Fruit fly (Drosophila melanogaster) whole organism, adult: ENCODE data around the gene CG6567.

Experiments used
- CG11617 ChIP-seq: fragments of 200-800 bp; sonication (Bioruptor generic); optimal IDR thresholded peaks from 2 replicates; lab custom pipeline; 2017; ENCODE audit warnings: mild to moderate bottlenecking, missing biosample characterization, missing genetic modification reagents, missing genetic modification characterization
- CG12768 ChIP-seq: fragments of 200-800 bp; sonication (Bioruptor generic); optimal IDR thresholded peaks from 2 replicates; lab custom pipeline; 2017; ENCODE audit warnings: missing biosample characterization, missing genetic modification characterization, mild to moderate bottlenecking, moderate library complexity, missing genetic modification reagents
- CG14711 ChIP-seq: fragments of 200-800 bp; sonication (Bioruptor generic); optimal IDR thresholded peaks from 2 replicates; lab custom pipeline; 2018; ENCODE audit warnings: missing biosample characterization, mild to moderate bottlenecking, missing genetic modification characterization, moderate library complexity
- CG1620 ChIP-seq: fragments of 200-800 bp; sonication (Bioruptor generic); optimal IDR thresholded peaks from 2 replicates; lab custom pipeline; 2016; ENCODE audit warnings: missing biosample characterization, missing genetic modification characterization
- CG33017 ChIP-seq: fragments of 200-800 bp; sonication (Bioruptor generic); optimal IDR thresholded peaks from 2 replicates; lab custom pipeline; 2018; ENCODE audit warnings: missing biosample characterization, mild to moderate bottlenecking, missing genetic modification characterization, moderate library complexity
- CG5204 ChIP-seq: fragments of 200-800 bp; sonication (Bioruptor generic); optimal IDR thresholded peaks from 2 replicates; lab custom pipeline; 2016; ENCODE audit warnings: missing biosample characterization, missing genetic modification characterization
- CG7045 ChIP-seq: fragments of 200-800 bp; sonication (Bioruptor generic); optimal IDR thresholded peaks from 2 replicates; lab custom pipeline; 2017; ENCODE audit warnings: missing biosample characterization, mild to moderate bottlenecking, missing genetic modification characterization
- CG7101 ChIP-seq: fragments of 200-800 bp; sonication (Bioruptor generic); optimal IDR thresholded peaks from 2 replicates; lab custom pipeline; 2018; ENCODE audit warnings: missing biosample characterization, mild to moderate bottlenecking, missing genetic modification characterization, moderate library complexity
- Clk ChIP-seq: fragments of 200-800 bp; sonication (Bioruptor generic); optimal IDR thresholded peaks from 2 replicates; lab custom pipeline; 2017; ENCODE audit warnings: missing biosample characterization, missing genetic modification characterization
- Crg-1 ChIP-seq: fragments of 200-800 bp; sonication (Bioruptor generic); optimal IDR thresholded peaks from 2 replicates; lab custom pipeline; 2016; ENCODE audit warnings: missing biosample characterization, missing genetic modification characterization
- Hr96 ChIP-seq: fragments of 200-800 bp; sonication (Bioruptor generic); optimal IDR thresholded peaks from 2 replicates; lab custom pipeline; 2016; ENCODE audit warnings: missing biosample characterization, missing genetic modification characterization
- Mnt ChIP-seq: fragments of 200-800 bp; sonication (Bioruptor generic); optimal IDR thresholded peaks from 2 replicates; lab custom pipeline; 2016; ENCODE audit warnings: missing biosample characterization, mild to moderate bottlenecking, missing genetic modification characterization
- bab1 ChIP-seq: fragments of 200-800 bp; sonication (Bioruptor generic); optimal IDR thresholded peaks from 3 replicates; lab custom pipeline; 2019; ENCODE audit warnings: missing biosample characterization, mild to moderate bottlenecking, missing genetic modification characterization, moderate library complexity
- cic ChIP-seq: fragments of 200-800 bp; sonication (Bioruptor generic); optimal IDR thresholded peaks from 2 replicates; lab custom pipeline; 2017; ENCODE audit warnings: missing biosample characterization, mild to moderate bottlenecking, missing genetic modification characterization, moderate library complexity
- cnc ChIP-seq, 2 experiments: fragments of >200 bp; optimal IDR thresholded peaks; 2 replicates each; lab custom pipeline; 2017
- kay ChIP-seq: fragments of 200-800 bp; sonication (Bioruptor generic); peaks from one replicate; lab custom pipeline; 2016; ENCODE audit warnings: missing biosample characterization, missing genetic modification characterization, borderline replicate concordance
- ovo ChIP-seq: fragments of 200-800 bp; sonication (Bioruptor generic); optimal IDR thresholded peaks from 2 replicates; lab custom pipeline; 2016; ENCODE audit warnings: missing biosample characterization, missing genetic modification characterization
- pad ChIP-seq: fragments of 200-800 bp; sonication (Bioruptor generic); optimal IDR thresholded peaks from 3 replicates; lab custom pipeline; 2017; ENCODE audit warnings: missing biosample characterization, missing genetic modification characterization, mild to moderate bottlenecking, moderate library complexity, missing genetic modification reagents
- tj ChIP-seq: fragments of 200-800 bp; sonication (Bioruptor generic); optimal IDR thresholded peaks from 3 replicates; lab custom pipeline; 2017; ENCODE audit warnings: missing biosample characterization, mild to moderate bottlenecking, missing genetic modification characterization, moderate library complexity
- toe ChIP-seq: fragments of 200-800 bp; sonication (Bioruptor generic); optimal IDR thresholded peaks from 2 replicates; lab custom pipeline; 2016; ENCODE audit warnings: missing biosample characterization, missing genetic modification characterization

The CG6567 gene

DNA sequence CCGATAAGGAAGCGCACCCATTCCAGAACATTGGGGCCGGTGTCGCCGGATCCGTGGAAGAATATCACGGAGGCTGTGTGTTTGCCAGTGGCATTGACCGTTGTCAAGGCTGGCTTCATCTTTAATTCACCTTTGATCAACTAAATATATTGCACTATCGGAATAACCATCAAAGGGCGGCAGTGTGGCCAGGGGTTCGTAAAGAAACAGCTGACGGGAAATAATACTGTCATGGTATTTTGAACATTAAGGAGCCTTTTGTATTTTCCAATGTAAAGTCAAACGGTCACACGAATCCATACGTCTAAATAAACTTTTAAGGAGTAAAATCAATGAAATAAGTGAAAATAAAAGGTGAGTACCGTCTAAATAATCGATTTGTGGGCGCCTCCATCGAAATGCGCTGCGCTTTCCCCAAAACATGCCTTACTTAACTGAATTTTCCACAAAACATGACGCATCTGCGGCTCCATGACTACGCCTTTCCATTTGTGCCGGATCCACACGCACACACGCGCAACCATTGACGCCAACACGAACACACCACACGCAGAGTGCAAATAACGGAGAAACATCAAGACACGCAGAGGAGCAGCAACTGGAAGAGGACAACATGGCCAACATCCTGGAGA is at the start of gene CG6567, which contains the start of gene CG4511:
Gene CG6567 (minus strand): TSS at position 209 of the 632 bp plus-strand sequence.
Gene CG4511 (plus strand): TSS at position 259 of the 632 bp plus-strand sequence.
- no peak for TF ChIP-seq CG14711 (tag; lab: Kevin White, UChicago)
- TF ChIP-seq CG33017 (tag; lab: Kevin White, UChicago), result no peak
- TF ChIP-seq Clk, result no peak
- no peak for TF ChIP-seq Crg-1
- TF ChIP-seq CG12768, result peak; percentile 74
- peak; percentile 29 for TF ChIP-seq Mnt (GFP tag; lab: Kevin White, UChicago)
- TF ChIP-seq CG11617, result peak; percentile 51
- TF ChIP-seq ovo (GFP tag; lab: Kevin White, UChicago), result no peak
- TF ChIP-seq CG7045 (GFP tag; lab: Kevin White, UChicago), result no peak
- TF ChIP-seq toe, result no peak
- TF ChIP-seq Hr96 (GFP tag; lab: Kevin White, UChicago), result no peak
- peak; percentile 5 for TF ChIP-seq CG7101
- peak; percentile 83 for TF ChIP-seq pad
- TF ChIP-seq tj (GFP tag; lab: Kevin White, UChicago), result peak; percentile 28
- TF ChIP-seq cic (GFP tag; lab: Kevin White, UChicago), result peak; percentile 17
- no peak for TF ChIP-seq CG1620
- no peak for TF ChIP-seq CG5204
- TF ChIP-seq kay (GFP tag; lab: Kevin White, UChicago), result no peak
- peak; percentile 7 for TF ChIP-seq bab1
- TF ChIP-seq cnc (optimal IDR thresholded peaks at IDR 0.05; lab: Kevin White, UChicago), result peak in 1 of 2 experiments; percentile 43

DNA sequence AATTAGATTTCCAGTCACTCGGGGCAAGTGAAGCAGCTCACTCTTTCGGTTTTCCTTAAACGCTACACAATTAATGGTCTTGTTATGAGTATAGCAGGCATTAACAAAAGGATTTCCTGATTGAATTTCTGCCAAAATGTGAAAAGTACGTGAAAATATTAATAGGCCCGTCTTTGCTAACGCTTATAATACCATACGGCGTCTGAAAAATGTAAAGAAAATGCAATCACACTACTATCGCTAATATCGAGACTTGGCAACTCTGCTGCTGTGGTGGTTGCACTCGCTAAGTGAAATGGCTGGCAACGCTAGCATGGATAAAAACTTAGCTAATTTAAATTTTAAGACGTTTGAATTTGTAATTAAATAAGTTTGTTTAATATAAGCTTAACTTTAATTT is 39.1 kb upstream of the CG6567 start, which contains the start of gene CG6621:
Gene CG6621 (minus strand): TSS at position 205 of the 400 bp plus-strand sequence.
- TF ChIP-seq ovo (GFP tag; lab: Kevin White, UChicago) (no peak), bab1 (peak; percentile 7), Mnt (GFP tag; lab: Kevin White, UChicago) (peak; percentile 4), CG14711 (tag; lab: Kevin White, UChicago) (peak; percentile 93), pad (peak; percentile 2)

DNA sequence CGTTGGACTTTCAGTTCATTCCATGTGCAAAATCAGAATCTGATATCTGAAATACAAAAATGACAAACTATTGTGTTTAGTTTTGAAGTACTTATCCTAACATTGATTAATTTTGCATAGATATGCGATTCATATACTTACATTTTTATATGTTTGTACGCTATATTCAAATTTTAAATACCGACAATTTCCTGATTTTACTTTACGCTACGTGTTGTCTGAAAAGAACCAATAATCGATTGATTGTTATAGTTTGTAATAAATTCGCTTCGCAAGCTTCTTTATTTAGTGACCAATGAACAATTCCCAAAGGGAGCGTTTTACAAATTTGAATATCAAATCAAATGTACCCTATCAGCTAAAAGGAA is 35.3 kb upstream of the CG6567 start, which contains the start of gene Ak3:
Gene Ak3 (minus strand): TSS at position 69 of the 368 bp plus-strand sequence.
- no peak for TF ChIP-seq tj (GFP tag; lab: Kevin White, UChicago)
- no peak for TF ChIP-seq CG7045 (GFP tag; lab: Kevin White, UChicago)
- TF ChIP-seq toe, result no peak
- no peak for TF ChIP-seq kay (GFP tag; lab: Kevin White, UChicago)
- TF ChIP-seq CG14711 (tag; lab: Kevin White, UChicago), result no peak
- TF ChIP-seq pad, result no peak
- TF ChIP-seq CG12768, result no peak
- no peak for TF ChIP-seq Hr96 (GFP tag; lab: Kevin White, UChicago)
- TF ChIP-seq CG5204, result no peak
- TF ChIP-seq cnc (optimal IDR thresholded peaks at IDR 0.05; lab: Kevin White, UChicago), result no peak
- TF ChIP-seq CG33017 (tag; lab: Kevin White, UChicago), result no peak
- TF ChIP-seq Clk, result no peak
- no peak for TF ChIP-seq CG11617
- TF ChIP-seq Mnt (GFP tag; lab: Kevin White, UChicago), result no peak
- no peak for TF ChIP-seq Crg-1
- no peak for TF ChIP-seq CG7101

DNA sequence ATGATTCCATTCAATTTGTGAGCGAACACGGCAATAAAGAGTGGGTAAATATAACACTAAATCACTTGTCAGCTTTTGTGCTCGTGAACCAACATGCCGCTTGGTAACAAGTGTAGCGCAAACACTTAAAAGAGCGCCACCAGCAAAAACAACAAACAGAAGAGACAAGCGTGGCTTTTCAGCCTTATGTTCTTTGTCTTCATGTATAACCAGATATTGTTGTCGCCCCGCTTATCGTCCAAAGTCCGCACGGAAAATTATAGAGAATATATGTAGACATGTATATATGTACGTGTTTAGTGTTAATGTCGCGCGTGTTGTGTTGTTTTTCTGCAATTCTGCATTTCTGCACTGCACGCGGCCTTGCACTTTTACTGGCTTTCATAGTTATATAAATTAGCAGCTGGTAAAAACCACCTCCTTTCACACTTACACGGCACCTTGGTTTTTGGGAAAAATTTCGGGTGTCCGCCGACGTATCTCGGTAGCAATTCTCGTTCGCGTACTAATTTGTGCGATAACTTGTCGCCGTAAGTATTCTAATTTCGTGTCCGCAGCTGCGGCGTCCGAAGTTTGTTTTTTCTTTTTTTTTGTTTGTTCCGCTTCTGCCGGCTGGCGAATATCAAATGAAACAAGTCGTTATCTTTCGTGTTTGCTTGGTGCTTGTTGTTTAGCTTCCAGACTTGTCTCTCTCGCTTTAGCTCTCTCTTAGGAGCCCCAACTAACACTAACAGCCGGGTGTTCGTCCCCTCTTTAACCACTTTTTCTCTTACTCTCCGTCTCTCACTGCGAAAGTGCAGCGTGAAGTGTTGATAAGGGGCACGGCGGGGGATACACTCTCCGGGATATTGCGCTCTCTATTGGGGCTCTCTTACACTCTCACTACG is 34.6 kb upstream of the CG6567 start:
- TF ChIP-seq toe, result peak; percentile 25
- TF ChIP-seq ovo (GFP tag; lab: Kevin White, UChicago), result no peak
- no peak for TF ChIP-seq cnc (optimal IDR thresholded peaks at IDR 0.05; lab: Kevin White, UChicago)
- no peak for TF ChIP-seq kay (GFP tag; lab: Kevin White, UChicago)
- TF ChIP-seq tj (GFP tag; lab: Kevin White, UChicago), result peak; percentile 95
- TF ChIP-seq Hr96 (GFP tag; lab: Kevin White, UChicago), result no peak
- TF ChIP-seq CG33017 (tag; lab: Kevin White, UChicago), result peak; percentile 50
- TF ChIP-seq CG7101, result peak; percentile 12
- TF ChIP-seq pad, result peak; percentile 53
- TF ChIP-seq Crg-1, result no peak
- no peak for TF ChIP-seq CG5204
- peak; percentile 42 for TF ChIP-seq bab1
- peak; percentile 56 for TF ChIP-seq Clk
- peak; percentile 73 for TF ChIP-seq CG12768
- TF ChIP-seq CG1620, result no peak
- peak; percentile 60 for TF ChIP-seq cic (GFP tag; lab: Kevin White, UChicago)
- peak; percentile 30 for TF ChIP-seq CG14711 (tag; lab: Kevin White, UChicago)
- peak; percentile 71 for TF ChIP-seq Mnt (GFP tag; lab: Kevin White, UChicago)
- peak; percentile 38 for TF ChIP-seq CG11617
- TF ChIP-seq CG7045 (GFP tag; lab: Kevin White, UChicago), result peak; percentile 6

DNA sequence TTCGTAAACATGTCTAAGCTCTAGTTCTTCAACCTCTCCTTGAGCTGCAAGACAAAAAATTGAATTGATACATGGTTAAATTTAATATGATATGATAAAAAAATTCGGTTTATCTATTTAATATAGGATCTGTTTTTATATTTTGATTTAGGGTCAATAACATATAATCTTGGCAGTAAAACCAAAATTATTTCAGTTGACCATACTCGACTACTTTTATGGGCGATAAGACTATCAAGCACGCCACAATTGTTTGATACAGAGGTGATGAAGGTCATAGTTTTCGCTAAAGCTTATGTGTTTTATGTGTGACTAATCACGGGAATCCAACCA is 34.0 kb upstream of the CG6567 start:
- no peak for TF ChIP-seq CG7045 (GFP tag; lab: Kevin White, UChicago)
- no peak for TF ChIP-seq CG1620
- no peak for TF ChIP-seq CG12768
- TF ChIP-seq bab1, result no peak
- TF ChIP-seq cic (GFP tag; lab: Kevin White, UChicago), result no peak
- TF ChIP-seq Clk, result no peak
- no peak for TF ChIP-seq Hr96 (GFP tag; lab: Kevin White, UChicago)
- TF ChIP-seq toe, result no peak
- no peak for TF ChIP-seq tj (GFP tag; lab: Kevin White, UChicago)
- TF ChIP-seq ovo (GFP tag; lab: Kevin White, UChicago), result no peak
- no peak for TF ChIP-seq Crg-1
